Worm (Caenorhabditis elegans) whole organism, L3 larva: Measurements from ENCODE around the gene fzy-1.

Experiments used
- aly-2 ChIP-seq: fragments of 150-350 bp; optimal IDR thresholded peaks from 2 replicates; lab custom pipeline; 2014; ENCODE audit warnings: missing biosample characterization, missing genetic modification characterization
- ceh-28 ChIP-seq: fragments of 150-350 bp; optimal IDR thresholded peaks from 2 replicates; lab custom pipeline; 2014; ENCODE audit warnings: missing biosample characterization, missing genetic modification reagents, missing genetic modification characterization
- ceh-82 ChIP-seq: fragments of 150-350 bp; optimal IDR thresholded peaks from 2 replicates; lab custom pipeline; 2014; ENCODE audit warnings: missing biosample characterization, missing genetic modification characterization
- egl-5 ChIP-seq: fragments of 150-350 bp; optimal IDR thresholded peaks from 2 replicates; lab custom pipeline; 2017; ENCODE audit warnings: missing biosample characterization, missing genetic modification reagents, missing genetic modification characterization, inconsistent platforms
- fos-1 ChIP-seq: fragments of 150-350 bp; optimal IDR thresholded peaks from 2 replicates; lab custom pipeline; 2014; ENCODE audit warnings: missing biosample characterization, missing genetic modification characterization
- lin-15B ChIP-seq: fragments of 150-350 bp; optimal IDR thresholded peaks from 2 replicates; lab custom pipeline; 2014; ENCODE audit warnings: missing biosample characterization, missing genetic modification characterization
- nhr-11 ChIP-seq: fragments of 150-350 bp; optimal IDR thresholded peaks from 2 replicates; lab custom pipeline; 2014; ENCODE audit warnings: missing biosample characterization, missing genetic modification characterization
- nhr-76 ChIP-seq: fragments of 150-350 bp; sonication (generic microtip); optimal IDR thresholded peaks from 5 replicates; lab custom pipeline; 2014; ENCODE audit warnings: missing biosample characterization, missing genetic modification characterization
- skn-1 ChIP-seq: fragments of 150-350 bp; optimal IDR thresholded peaks from 2 replicates; lab custom pipeline; 2014; ENCODE audit warnings: missing biosample characterization, missing genetic modification characterization
- unc-62 ChIP-seq: fragments of 150-350 bp; sonication (generic microtip); optimal IDR thresholded peaks from 4 replicates; lab custom pipeline; 2014; ENCODE audit warnings: missing biosample characterization, missing genetic modification reagents, missing genetic modification characterization
- zag-1 ChIP-seq: fragments of 150-350 bp; optimal IDR thresholded peaks from 2 replicates; lab custom pipeline; 2014; ENCODE audit warnings: missing biosample characterization, missing genetic modification characterization

ce11 chrII:5497541-5497940 lies 3.0 kb upstream of the fzy-1 start:
- no peak for TF ChIP-seq lin-15B
- no peak for TF ChIP-seq ceh-28 (tag; lab: Kevin White, UChicago)
- TF ChIP-seq skn-1 (tag; lab: Kevin White, UChicago): no peak
- TF ChIP-seq fos-1 (tag; lab: Kevin White, UChicago): no peak
- no peak for TF ChIP-seq unc-62
- no peak for TF ChIP-seq egl-5 (tag; lab: Kevin White, UChicago)
- no peak for TF ChIP-seq nhr-11 (tag; lab: Kevin White, UChicago)
- no peak for TF ChIP-seq zag-1 (tag; lab: Kevin White, UChicago)
- TF ChIP-seq nhr-76: no peak
- TF ChIP-seq ceh-82: no peak
- no peak for TF ChIP-seq aly-2 (tag; lab: Kevin White, UChicago)
